Worm (Caenorhabditis elegans): Measurements from ENCODE around the gene gst-9.

gst-9 gene

ce11 chrII:4873029-4873428 is 18.4 kb upstream of the gst-9 start, which contains the start of gene col-73:
col-73 (minus strand) TSS chrII:4873129.
- TF ChIP-seq ztf-11 (tag; optimal IDR thresholded peaks at IDR 0.05) (no peak), hlh-1 (tag; optimal IDR thresholded peaks at IDR 0.05) (no peak), nhr-237 (tag; optimal IDR thresholded peaks at IDR 0.05) (no peak), ceh-39 (tag; optimal IDR thresholded peaks at IDR 0.05) (no peak), elt-3 (tag; optimal IDR thresholded peaks at IDR 0.05) (no peak), ceh-43 (GFP tag; optimal IDR thresholded peaks at IDR 0.05) (no peak), mab-5 (tag; optimal IDR thresholded peaks at IDR 0.05) (no peak), M03D4.4 (tag; optimal IDR thresholded peaks at IDR 0.05) (no peak), drap-1 (GFP tag; optimal IDR thresholded peaks at IDR 0.05) (no peak)

ce11 chrII:4874335-4874861 is 17.0 kb upstream of the gst-9 start, which contains the start of gene F11G11.15:
F11G11.15 (plus strand) TSS chrII:4874845.
- no peak for TF ChIP-seq nhr-2 (tag; optimal IDR thresholded peaks at IDR 0.05)
- no peak for TF ChIP-seq blmp-1 (tag; optimal IDR thresholded peaks at IDR 0.05)
- no peak for TF ChIP-seq unc-39 (tag; optimal IDR thresholded peaks at IDR 0.05)
- TF ChIP-seq lin-13 (tag; optimal IDR thresholded peaks at IDR 0.05) = no peak

- TF ChIP-seq M03D4.4 (tag; optimal IDR thresholded peaks at IDR 0.05) (no peak), ces-1 (GFP tag; optimal IDR thresholded peaks at IDR 0.05) (no peak), lin-32 (GFP tag; optimal IDR thresholded peaks at IDR 0.05) (no peak), drap-1 (GFP tag; optimal IDR thresholded peaks at IDR 0.05) (no peak), ceh-43 (GFP tag; optimal IDR thresholded peaks at IDR 0.05) (no peak), pha-4 (tag; optimal IDR thresholded peaks at IDR 0.05) (no peak), mls-2 (tag; optimal IDR thresholded peaks at IDR 0.05) (no peak), lin-13 (tag; optimal IDR thresholded peaks at IDR 0.05) (no peak), blmp-1 (tag; optimal IDR thresholded peaks at IDR 0.05) (no peak), ceh-83 (GFP tag; optimal IDR thresholded peaks at IDR 0.05) (no peak), nhr-2 (tag; optimal IDR thresholded peaks at IDR 0.05) (no peak), elt-3 (tag; optimal IDR thresholded peaks at IDR 0.05) (no peak), nhr-28 (tag; optimal IDR thresholded peaks at IDR 0.05) (no peak), sem-2 (GFP tag; optimal IDR thresholded peaks at IDR 0.05) (no peak), nhr-12 (tag; optimal IDR thresholded peaks at IDR 0.05) (no peak), elt-1 (tag; optimal IDR thresholded peaks at IDR 0.05; ENCODE audit: borderline replicate concordance, insufficient read depth) (no peak), unc-39 (tag; optimal IDR thresholded peaks at IDR 0.05) (no peak), ztf-11 (tag; optimal IDR thresholded peaks at IDR 0.05) (no peak), flh-1 (GFP tag; optimal IDR thresholded peaks at IDR 0.05) (no peak)
These were observed 15.3 kb upstream of the gst-9 start, which contains the start of gene F11G11.13 for ce11 chrII:4876091-4876490. F11G11.13 (minus strand) TSS chrII:4876179.

- TF ChIP-seq ceh-83 (GFP tag; optimal IDR thresholded peaks at IDR 0.05) (no peak), nhr-28 (tag; optimal IDR thresholded peaks at IDR 0.05) (no peak), elt-3 (tag; optimal IDR thresholded peaks at IDR 0.05) (no peak), tbx-8 (GFP tag; optimal IDR thresholded peaks at IDR 0.05) (no peak), snpc-4 (tag; optimal IDR thresholded peaks at IDR 0.05) (no peak), pha-4 (tag; optimal IDR thresholded peaks at IDR 0.05) (no peak), ceh-39 (tag; optimal IDR thresholded peaks at IDR 0.05) (no peak), unc-62 (GFP tag; optimal IDR thresholded peaks at IDR 0.05) (no peak), sptf-1 (tag; optimal IDR thresholded peaks at IDR 0.05) (no peak), ham-2 (GFP tag; optimal IDR thresholded peaks at IDR 0.05) (no peak), hlh-1 (tag; optimal IDR thresholded peaks at IDR 0.05) (no peak), zip-8 (tag; optimal IDR thresholded peaks at IDR 0.05) (no peak), nhr-76 (tag; optimal IDR thresholded peaks at IDR 0.05) (no peak), bed-3 (GFP tag; optimal IDR thresholded peaks at IDR 0.05) (no peak), unc-120 (tag; optimal IDR thresholded peaks at IDR 0.05; ENCODE audit: poor library complexity, severe bottlenecking) (no peak), lsy-2 (tag; optimal IDR thresholded peaks at IDR 0.05) (no peak), ztf-11 (tag; optimal IDR thresholded peaks at IDR 0.05) (no peak), ces-1 (GFP tag; optimal IDR thresholded peaks at IDR 0.05) (no peak), mab-5 (tag; optimal IDR thresholded peaks at IDR 0.05) (no peak), sem-2 (GFP tag; optimal IDR thresholded peaks at IDR 0.05) (no peak)
These were observed 11.8 kb upstream of the gst-9 start, which contains the start of gene gst-6 for ce11 chrII:4879629-4880028. gst-6 (plus strand) TSS chrII:4879891.

Data from whole organism, mixed stage, embryonic.